Worm (Caenorhabditis elegans) whole organism, young adult: Measurements from ENCODE around the gene spp-20.

Source experiments
- B0261.1 ChIP-seq: sonication (generic microtip); optimal IDR thresholded peaks from 2 replicates; lab custom pipeline; 2016; ENCODE audit warnings: mild to moderate bottlenecking, missing genetic modification characterization, moderate library complexity, missing compliant biosample characterization
- B0336.3 ChIP-seq: fragments of 200-800 bp; sonication (Bioruptor generic); IDR thresholded peaks from 2 replicates; pipeline ENCODE4 v1.3.6; 2022; ENCODE audit warnings: missing genetic modification characterization, missing compliant biosample characterization
- C17E4.6 ChIP-seq: fragments of 200-800 bp; sonication (Bioruptor generic); IDR thresholded peaks from 2 replicates; pipeline ENCODE4 v1.3.6; 2022; ENCODE audit warnings: missing genetic modification reagents, missing genetic modification characterization, missing compliant biosample characterization
- F52B5.7 ChIP-seq: sonication (generic microtip); optimal IDR thresholded peaks from 2 replicates; lab custom pipeline; 2016; ENCODE audit warnings: mild to moderate bottlenecking, missing genetic modification characterization, missing compliant biosample characterization
- K11D2.4 ChIP-seq: fragments of 200-800 bp; sonication (Bioruptor generic); IDR thresholded peaks from 2 replicates; pipeline ENCODE4 v1.3.6; 2022; ENCODE audit warnings: missing genetic modification reagents, missing genetic modification characterization, missing compliant biosample characterization
- T07F8.4 ChIP-seq: sonication (generic microtip); optimal IDR thresholded peaks from 2 replicates; lab custom pipeline; 2016; ENCODE audit warnings: mild to moderate bottlenecking, missing genetic modification characterization, moderate library complexity, missing compliant biosample characterization
- T26A5.8 ChIP-seq: sonication (generic microtip); optimal IDR thresholded peaks from 2 replicates; lab custom pipeline; 2016; ENCODE audit warnings: missing genetic modification characterization, missing compliant biosample characterization
- Y53F4B.3 ChIP-seq: fragments of 200-800 bp; sonication (Bioruptor generic); IDR thresholded peaks from 2 replicates; pipeline ENCODE4 v1.3.6; 2022; ENCODE audit warnings: missing genetic modification reagents, missing genetic modification characterization, missing compliant biosample characterization
- Y79H2A.3 ChIP-seq: fragments of 200-800 bp; sonication (Bioruptor generic); conservative IDR thresholded peaks from 2 replicates; pipeline ENCODE4 v1.3.6; 2022; ENCODE audit warnings: missing genetic modification reagents, missing genetic modification characterization, missing compliant biosample characterization
- ZK185.1 ChIP-seq: sonication (generic microtip); optimal IDR thresholded peaks from 2 replicates; lab custom pipeline; 2016; ENCODE audit warnings: mild to moderate bottlenecking, missing genetic modification characterization, missing compliant biosample characterization; ENCODE audit not compliant: poor library complexity, severe bottlenecking
- aptf-3 ChIP-seq: fragments of 200-800 bp; sonication (Bioruptor generic); IDR thresholded peaks from 2 replicates; pipeline ENCODE4 v1.3.6; 2022; ENCODE audit warnings: missing genetic modification characterization, missing compliant biosample characterization
- atf-7 ChIP-seq: sonication (generic microtip); optimal IDR thresholded peaks from 2 replicates; lab custom pipeline; 2017; ENCODE audit warnings: mild to moderate bottlenecking, missing genetic modification characterization, missing compliant biosample characterization
- bed-1 ChIP-seq: fragments of 200-800 bp; sonication (Bioruptor generic); IDR thresholded peaks from 2 replicates; pipeline ENCODE4 v1.3.6; 2022; ENCODE audit warnings: missing genetic modification reagents, missing genetic modification characterization, missing compliant biosample characterization
- bed-2 ChIP-seq: fragments of 200-800 bp; sonication (Bioruptor generic); IDR thresholded peaks from 2 replicates; pipeline ENCODE4 v1.3.6; 2022; ENCODE audit warnings: missing genetic modification reagents, missing genetic modification characterization, missing compliant biosample characterization
- cebp-1 ChIP-seq, 2 experiments: fragments of 200-800 bp in 1 of 2; sonication (Bioruptor generic) in 1 of 2; sonication (generic microtip) in 1 of 2; IDR thresholded peaks in 1 of 2; optimal IDR thresholded peaks in 1 of 2; 2 replicates each; pipeline versions ENCODE4 v1.3.6 to Lab custom; 2017 to 2022; ENCODE audit warnings: missing compliant biosample characterization in 2 of 2, missing genetic modification characterization in 2 of 2, mild to moderate bottlenecking in 1 of 2, missing genetic modification reagents in 1 of 2, moderate library complexity in 1 of 2
- ceh-100 ChIP-seq: fragments of 200-800 bp; sonication (Bioruptor generic); IDR thresholded peaks from 2 replicates; pipeline ENCODE4 v1.3.6; 2022; ENCODE audit warnings: missing genetic modification reagents, missing genetic modification characterization, missing compliant biosample characterization
- ceh-91 ChIP-seq: fragments of 200-800 bp; sonication (Bioruptor generic); IDR thresholded peaks from 2 replicates; pipeline ENCODE4 v1.3.6; 2022; ENCODE audit warnings: missing genetic modification reagents, missing genetic modification characterization, missing compliant biosample characterization
- chd-7 ChIP-seq: sonication (generic microtip); optimal IDR thresholded peaks from 2 replicates; lab custom pipeline; 2016; ENCODE audit warnings: mild to moderate bottlenecking, missing genetic modification characterization, moderate library complexity, missing compliant biosample characterization
- dox-1 ChIP-seq: fragments of 200-800 bp; sonication (Bioruptor generic); IDR thresholded peaks from 2 replicates; pipeline ENCODE4 v1.3.6; 2022; ENCODE audit warnings: missing genetic modification reagents, missing genetic modification characterization, missing compliant biosample characterization
- efl-1 ChIP-seq: fragments of 150-350 bp; optimal IDR thresholded peaks from 2 replicates; lab custom pipeline; 2014; ENCODE audit warnings: missing biosample characterization, missing genetic modification reagents, missing genetic modification characterization
- egl-18 ChIP-seq: fragments of 200-800 bp; sonication (Bioruptor generic); IDR thresholded peaks from 2 replicates; pipeline ENCODE4 v1.3.6; 2022; ENCODE audit warnings: missing genetic modification reagents, missing genetic modification characterization, missing compliant biosample characterization
- egl-44 ChIP-seq: fragments of 200-800 bp; sonication (Bioruptor generic); IDR thresholded peaks from 2 replicates; pipeline ENCODE4 v1.3.6; 2022; ENCODE audit warnings: missing genetic modification reagents, missing genetic modification characterization, missing compliant biosample characterization
- ets-4 ChIP-seq: fragments of 200-800 bp; sonication (Bioruptor generic); optimal IDR thresholded peaks from 2 replicates; lab custom pipeline; 2018; ENCODE audit warnings: mild to moderate bottlenecking, missing genetic modification characterization, missing compliant biosample characterization
- hmg-1.2 ChIP-seq: fragments of 200-800 bp; sonication (Bioruptor generic); IDR thresholded peaks from 2 replicates; pipeline ENCODE4 v1.3.6; 2022; ENCODE audit warnings: missing genetic modification reagents, missing genetic modification characterization, missing compliant biosample characterization
- lag-1 ChIP-seq: fragments of 200-800 bp; sonication (Bioruptor generic); IDR thresholded peaks from 2 replicates; pipeline ENCODE4 v1.3.6; 2022; ENCODE audit warnings: missing genetic modification reagents, missing genetic modification characterization, missing compliant biosample characterization
- let-526 ChIP-seq: fragments of 200-800 bp; sonication (Bioruptor generic); IDR thresholded peaks from 2 replicates; pipeline ENCODE4 v1.3.6; 2022; ENCODE audit warnings: missing genetic modification reagents, missing genetic modification characterization, missing compliant biosample characterization
- lir-1 ChIP-seq: fragments of 200-800 bp; sonication (Bioruptor generic); conservative IDR thresholded peaks from 2 replicates; pipeline ENCODE4 v1.3.6; 2022; ENCODE audit warnings: missing genetic modification reagents, missing genetic modification characterization, missing compliant biosample characterization
- madf-6 ChIP-seq: fragments of 200-800 bp; sonication (Bioruptor generic); IDR thresholded peaks from 2 replicates; pipeline ENCODE4 v1.3.6; 2022; ENCODE audit warnings: missing genetic modification reagents, missing genetic modification characterization, missing compliant biosample characterization
- mcd-1 ChIP-seq: fragments of 200-800 bp; sonication (Bioruptor generic); IDR thresholded peaks from 2 replicates; pipeline ENCODE4 v1.3.6; 2022; ENCODE audit warnings: missing genetic modification reagents, missing genetic modification characterization, missing compliant biosample characterization
- mel-28 ChIP-seq: sonication (generic microtip); optimal IDR thresholded peaks from 2 replicates; lab custom pipeline; 2016; ENCODE audit warnings: borderline replicate concordance, mild to moderate bottlenecking, missing genetic modification characterization, missing compliant biosample characterization
- nfyb-1 ChIP-seq: fragments of 200-800 bp; sonication (Bioruptor generic); IDR thresholded peaks from 2 replicates; pipeline ENCODE4 v1.3.6; 2022; ENCODE audit warnings: missing genetic modification reagents, missing genetic modification characterization, missing compliant biosample characterization
- nhr-120 ChIP-seq: fragments of 200-800 bp; sonication (Bioruptor generic); IDR thresholded peaks from 2 replicates; pipeline ENCODE4 v1.3.6; 2022; ENCODE audit warnings: missing genetic modification characterization, missing compliant biosample characterization
- nhr-179 ChIP-seq: sonication (generic microtip); optimal IDR thresholded peaks from 2 replicates; lab custom pipeline; 2016; ENCODE audit warnings: mild to moderate bottlenecking, missing genetic modification characterization, missing compliant biosample characterization
- nhr-80 ChIP-seq: sonication (generic microtip); optimal IDR thresholded peaks from 2 replicates; lab custom pipeline; 2016; ENCODE audit warnings: missing genetic modification characterization, missing compliant biosample characterization
- nhr-90 ChIP-seq: sonication (generic microtip); optimal IDR thresholded peaks from 2 replicates; lab custom pipeline; 2016; ENCODE audit warnings: missing genotype, mild to moderate bottlenecking, missing genetic modification characterization, missing compliant biosample characterization
- rcor-1 ChIP-seq: fragments of 200-800 bp; sonication (Bioruptor generic); IDR thresholded peaks from 2 replicates; pipeline ENCODE4 v1.3.6; 2022; ENCODE audit warnings: missing genetic modification reagents, missing genetic modification characterization, missing compliant biosample characterization
- sdz-38 ChIP-seq: sonication (generic microtip); optimal IDR thresholded peaks from 2 replicates; lab custom pipeline; 2016; ENCODE audit warnings: missing genotype, missing genetic modification characterization, missing compliant biosample characterization
- snpc-1.1 ChIP-seq: sonication (generic microtip); optimal IDR thresholded peaks from 2 replicates; lab custom pipeline; 2017; ENCODE audit warnings: missing genetic modification characterization, mild to moderate bottlenecking, missing compliant biosample characterization, antibody characterized with exemption, moderate library complexity, missing genotype, missing genetic modification reagents; ENCODE audit not compliant: insufficient read depth
- somi-1 ChIP-seq: fragments of 200-800 bp; sonication (Bioruptor generic); optimal IDR thresholded peaks from 2 replicates; lab custom pipeline; 2018; ENCODE audit warnings: mild to moderate bottlenecking, missing genetic modification characterization, missing compliant biosample characterization
- tbp1 ChIP-seq: fragments of 200-800 bp; sonication (Bioruptor generic); optimal IDR thresholded peaks from 2 replicates; lab custom pipeline; 2018; ENCODE audit warnings: mild to moderate bottlenecking, missing genetic modification characterization, missing compliant biosample characterization
- tlf-1 ChIP-seq: fragments of 200-800 bp; sonication (Bioruptor generic); optimal IDR thresholded peaks from 2 replicates; lab custom pipeline; 2018; ENCODE audit warnings: mild to moderate bottlenecking, missing genetic modification characterization, missing compliant biosample characterization
- unc-62 ChIP-seq: fragments of 150-350 bp; optimal IDR thresholded peaks from 2 replicates; lab custom pipeline; 2014; ENCODE audit warnings: missing biosample characterization, missing genetic modification reagents, missing genetic modification characterization
- ztf-22 ChIP-seq: fragments of 200-800 bp; sonication (Bioruptor generic); optimal IDR thresholded peaks from 2 replicates; lab custom pipeline; 2018; ENCODE audit warnings: mild to moderate bottlenecking, missing genetic modification characterization, moderate library complexity, missing compliant biosample characterization
- ztf-3 ChIP-seq: fragments of 200-800 bp; sonication (Bioruptor generic); optimal IDR thresholded peaks from 2 replicates; lab custom pipeline; 2018; ENCODE audit warnings: mild to moderate bottlenecking, missing genetic modification characterization, missing compliant biosample characterization
- ztf-6 ChIP-seq: fragments of 200-800 bp; sonication (Bioruptor generic); IDR thresholded peaks from 2 replicates; pipeline ENCODE4 v1.3.6; 2022; ENCODE audit warnings: missing genetic modification reagents, missing genetic modification characterization, missing compliant biosample characterization

spp-20 gene

ce11 chrV:6533030-6533429 is 25.0 kb downstream of the spp-20 start, which contains the start of gene hpo-26:
Gene hpo-26, minus strand, starts transcription at chrV:6533060.
- TF ChIP-seq unc-62 (GFP tag; lab: Kevin White, UChicago) = no peak
- TF ChIP-seq efl-1 (GFP tag; lab: Kevin White, UChicago) = no peak
- TF ChIP-seq nhr-120 (GFP tag; lab: Robert Waterston, UW) = no peak
- no peak for TF ChIP-seq ztf-3 (GFP tag; lab: Kevin White, UChicago)
- no peak for TF ChIP-seq let-526 (GFP tag; lab: Robert Waterston, UW)
- no peak for TF ChIP-seq K11D2.4 (GFP tag; lab: Robert Waterston, UW)
- no peak for TF ChIP-seq snpc-1.1 (tag; lab: Kevin White, UChicago)
- no peak for TF ChIP-seq C17E4.6 (GFP tag; lab: Robert Waterston, UW)
- no peak for TF ChIP-seq madf-6
- no peak for TF ChIP-seq hmg-1.2 (GFP tag; lab: Robert Waterston, UW)
- no peak for TF ChIP-seq T26A5.8
- TF ChIP-seq mcd-1 (GFP tag; lab: Robert Waterston, UW) = no peak
- TF ChIP-seq egl-18 = no peak
- no peak for TF ChIP-seq bed-1 (GFP tag; lab: Robert Waterston, UW)
- no peak for TF ChIP-seq lag-1
- no peak for TF ChIP-seq sdz-38 (tag; lab: Kevin White, UChicago)
- TF ChIP-seq ceh-91 (GFP tag; lab: Robert Waterston, UW) = no peak
- TF ChIP-seq lir-1 (GFP tag; lab: Robert Waterston, UW) = no peak
- no peak for TF ChIP-seq bed-2 (GFP tag; lab: Robert Waterston, UW)
- TF ChIP-seq T07F8.4 (tag; lab: Kevin White, UChicago) = no peak

DNA sequence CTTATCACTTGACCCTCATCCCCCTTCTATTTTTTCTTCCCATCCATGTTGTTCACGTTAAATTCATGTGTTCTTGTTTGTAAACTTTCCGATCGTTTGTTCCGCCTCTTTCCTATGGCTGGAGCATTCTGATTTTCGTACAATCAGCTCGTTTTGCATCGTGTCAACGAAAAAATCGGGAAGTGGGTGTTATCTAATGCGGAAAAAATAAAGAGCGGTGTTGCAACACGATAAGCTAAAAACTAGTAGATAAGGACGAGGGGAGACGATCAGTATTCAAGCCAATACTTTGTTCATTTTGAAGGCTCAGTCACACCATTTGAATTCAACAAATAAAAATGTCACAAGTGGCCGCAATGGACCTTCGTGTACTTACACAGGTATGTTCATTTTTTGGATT is 33.2 kb downstream of the spp-20 start, which contains the start of gene acs-1:
Gene acs-1 (plus strand): TSS at position 233 of the 400 bp plus-strand sequence.
- TF ChIP-seq Y53F4B.3 (no peak), dox-1 (GFP tag; lab: Robert Waterston, UW) (peak; percentile 41), chd-7 (tag; lab: Kevin White, UChicago) (no peak), mel-28 (tag; lab: Kevin White, UChicago) (no peak), B0336.3 (GFP tag; lab: Robert Waterston, UW) (0 out of 2 replicates have a peak, but pooled peaks have one; percentile 33), nhr-90 (tag; lab: Kevin White, UChicago) (no peak), ceh-100 (no peak), ets-4 (peak; percentile 89), ztf-22 (peak; percentile 42), ZK185.1 (no peak), nhr-80 (tag; lab: Kevin White, UChicago) (peak; percentile 98)

- TF ChIP-seq Y79H2A.3 (GFP tag; lab: Robert Waterston, UW) (no peak), F52B5.7 (tag; lab: Kevin White, UChicago) (no peak), rcor-1 (GFP tag; lab: Robert Waterston, UW) (no peak), B0336.3 (GFP tag; lab: Robert Waterston, UW) (0 out of 2 replicates have a peak, but pooled peaks have one; percentile 16), atf-7 (tag; lab: Kevin White, UChicago) (peak; percentile 68), egl-44 (peak; percentile 49; the same call in 1 of the 2 replicates), tbp1 (GFP tag; lab: Kevin White, UChicago) (peak; percentile 0), nhr-179 (tag; lab: Kevin White, UChicago) (no peak), aptf-3 (GFP tag; lab: Robert Waterston, UW) (no peak), nhr-80 (tag; lab: Kevin White, UChicago) (peak; percentile 99), B0261.1 (tag; lab: Kevin White, UChicago) (no peak), nfyb-1 (GFP tag; lab: Robert Waterston, UW) (no peak), nhr-90 (tag; lab: Kevin White, UChicago) (peak; percentile 4), ets-4 (peak; percentile 94), unc-62 (GFP tag; lab: Kevin White, UChicago) (peak; percentile 41), ztf-6 (no peak), tlf-1 (no peak), ztf-22 (peak; percentile 83), cebp-1 (GFP tag; IDR thresholded peaks at IDR 0.05; lab: Robert Waterston, UW) (no peak), cebp-1 (tag; optimal IDR thresholded peaks at IDR 0.05; lab: Kevin White, UChicago) (peak; percentile 23), dox-1 (GFP tag; lab: Robert Waterston, UW) (peak; percentile 72), madf-6 (no peak), somi-1 (GFP tag; lab: Kevin White, UChicago) (no peak)
Measured at ce11 chrV:6522879-6523497, 35.0 kb downstream of the spp-20 start.
